Worm (Caenorhabditis elegans) whole organism, L2 larva: ENCODE data around the gene hsp-4.

Experiments used
- F13H6.1 ChIP-seq: sonication (generic microtip); optimal IDR thresholded peaks from 2 replicates; lab custom pipeline; 2016; ENCODE audit warnings: missing genetic modification characterization, missing compliant biosample characterization
- R02D3.7 ChIP-seq: fragments of 150-350 bp; optimal IDR thresholded peaks from 2 replicates; lab custom pipeline; 2014; ENCODE audit warnings: missing biosample characterization, missing genetic modification characterization
- alr-1 ChIP-seq: fragments of 150-350 bp; optimal IDR thresholded peaks from 2 replicates; lab custom pipeline; 2014; ENCODE audit warnings: missing biosample characterization, missing genetic modification characterization
- aly-2 ChIP-seq: fragments of 150-350 bp; optimal IDR thresholded peaks from 2 replicates; lab custom pipeline; 2014; ENCODE audit warnings: missing biosample characterization, missing genetic modification characterization
- ama-1 ChIP-seq: fragments of 150-350 bp; optimal IDR thresholded peaks from 2 replicates; lab custom pipeline; 2018; ENCODE audit warnings: inconsistent platforms
- blmp-1 ChIP-seq: sonication (generic microtip); optimal IDR thresholded peaks from 2 replicates; lab custom pipeline; 2017; ENCODE audit warnings: missing genetic modification characterization, mild to moderate bottlenecking, missing compliant biosample characterization, antibody characterized with exemption, moderate library complexity; ENCODE audit not compliant: insufficient read depth
- ceh-16 ChIP-seq: fragments of 150-350 bp; optimal IDR thresholded peaks from 2 replicates; lab custom pipeline; 2014; ENCODE audit warnings: missing biosample characterization, missing genetic modification characterization
- crh-2 ChIP-seq: sonication (generic microtip); optimal IDR thresholded peaks from 2 replicates; lab custom pipeline; 2017; ENCODE audit warnings: missing biosample characterization, missing genetic modification characterization
- dmd-4 ChIP-seq: sonication (generic microtip); optimal IDR thresholded peaks from 2 replicates; lab custom pipeline; 2017; ENCODE audit warnings: missing biosample characterization, missing genetic modification characterization
- egl-27 ChIP-seq: sonication (generic microtip); optimal IDR thresholded peaks from 3 replicates; lab custom pipeline; 2017; ENCODE audit warnings: missing biosample characterization, missing genetic modification reagents, missing genetic modification characterization
- elt-1 ChIP-seq: fragments of 150-350 bp; optimal IDR thresholded peaks from 2 replicates; lab custom pipeline; 2014; ENCODE audit warnings: missing biosample characterization, missing genetic modification characterization
- elt-3 ChIP-seq: sonication (generic microtip); optimal IDR thresholded peaks from 2 replicates; lab custom pipeline; 2017; ENCODE audit warnings: missing biosample characterization, missing genetic modification characterization
- fos-1 ChIP-seq: fragments of 150-350 bp; optimal IDR thresholded peaks from 2 replicates; lab custom pipeline; 2014; ENCODE audit warnings: missing biosample characterization, missing genetic modification characterization
- gmeb-1 ChIP-seq: fragments of 150-350 bp; optimal IDR thresholded peaks from 2 replicates; lab custom pipeline; 2014; ENCODE audit warnings: missing biosample characterization, missing genetic modification characterization
- lin-11 ChIP-seq: fragments of 150-350 bp; sonication (generic microtip); optimal IDR thresholded peaks from 2 replicates; lab custom pipeline; 2014; ENCODE audit warnings: missing biosample characterization, missing genetic modification characterization, inconsistent platforms, mixed read lengths
- lin-13 ChIP-seq: fragments of 150-350 bp; optimal IDR thresholded peaks from 2 replicates; lab custom pipeline; 2014; ENCODE audit warnings: missing biosample characterization, missing genetic modification reagents, missing genetic modification characterization
- lsy-2 ChIP-seq, 2 experiments: fragments of 150-350 bp in 1 of 2; sonication (generic microtip) in 1 of 2; optimal IDR thresholded peaks; 2 replicates each; lab custom pipeline; 2014 to 2017; ENCODE audit warnings: missing biosample characterization in 2 of 2, missing genetic modification characterization in 2 of 2
- mab-5 ChIP-seq: fragments of 150-350 bp; optimal IDR thresholded peaks from 2 replicates; lab custom pipeline; 2014; ENCODE audit warnings: missing biosample characterization, missing genetic modification characterization
- mbf-1 ChIP-seq: sonication (generic microtip); optimal IDR thresholded peaks from 2 replicates; lab custom pipeline; 2017; ENCODE audit warnings: missing biosample characterization, missing genetic modification characterization
- mdl-1 ChIP-seq, 2 experiments: fragments of 150-350 bp in 1 of 2; sonication (generic microtip) in 1 of 2; optimal IDR thresholded peaks; 2 replicates each; lab custom pipeline; 2017; ENCODE audit warnings: missing biosample characterization in 2 of 2, missing genetic modification characterization in 2 of 2
- nhr-129 ChIP-seq: fragments of 150-350 bp; optimal IDR thresholded peaks from 2 replicates; lab custom pipeline; 2014; ENCODE audit warnings: missing biosample characterization, missing genetic modification characterization
- nhr-21 ChIP-seq: fragments of 150-350 bp; optimal IDR thresholded peaks from 2 replicates; lab custom pipeline; 2014; ENCODE audit warnings: missing biosample characterization, missing genetic modification characterization
- nhr-23 ChIP-seq: fragments of 150-350 bp; optimal IDR thresholded peaks from 2 replicates; lab custom pipeline; 2014; ENCODE audit warnings: missing biosample characterization, missing genetic modification reagents, missing genetic modification characterization
- nhr-237 ChIP-seq: fragments of 150-350 bp; optimal IDR thresholded peaks from 2 replicates; lab custom pipeline; 2014; ENCODE audit warnings: missing biosample characterization, missing genetic modification characterization
- nhr-25 ChIP-seq: fragments of 150-350 bp; sonication (generic microtip); optimal IDR thresholded peaks from 3 replicates; lab custom pipeline; 2014; ENCODE audit warnings: missing biosample characterization, missing genetic modification characterization
- nhr-6 ChIP-seq: fragments of 150-350 bp; optimal IDR thresholded peaks from 2 replicates; lab custom pipeline; 2014; ENCODE audit warnings: missing biosample characterization, missing genetic modification characterization
- nhr-77 ChIP-seq: fragments of 150-350 bp; optimal IDR thresholded peaks from 2 replicates; lab custom pipeline; 2014; ENCODE audit warnings: missing biosample characterization, missing genetic modification characterization
- peb-1 ChIP-seq: fragments of 150-350 bp; optimal IDR thresholded peaks from 2 replicates; lab custom pipeline; 2014; ENCODE audit warnings: missing biosample characterization, missing genetic modification characterization
- sma-3 ChIP-seq: sonication (generic microtip); optimal IDR thresholded peaks from 2 replicates; lab custom pipeline; 2016; ENCODE audit warnings: missing genetic modification reagents, missing genetic modification characterization, missing compliant biosample characterization
- sma-9 ChIP-seq, 2 experiments: fragments of 150-350 bp in 1 of 2; sonication (generic microtip) in 1 of 2; optimal IDR thresholded peaks; 2 replicates each; lab custom pipeline; 2014 to 2016; ENCODE audit warnings: missing genetic modification characterization in 2 of 2, mild to moderate bottlenecking in 1 of 2, missing biosample characterization in 1 of 2, missing compliant biosample characterization in 1 of 2, missing genetic modification reagents in 1 of 2, moderate library complexity in 1 of 2
- snpc-4 ChIP-seq: fragments of 150-350 bp; optimal IDR thresholded peaks from 2 replicates; lab custom pipeline; 2014; ENCODE audit warnings: missing biosample characterization, missing genetic modification characterization
- unc-39 ChIP-seq: fragments of 150-350 bp; optimal IDR thresholded peaks from 2 replicates; lab custom pipeline; 2014; ENCODE audit warnings: missing biosample characterization, missing genetic modification characterization
- unc-55 ChIP-seq: fragments of 150-350 bp; sonication (generic microtip); optimal IDR thresholded peaks from 3 replicates; lab custom pipeline; 2014; ENCODE audit warnings: missing biosample characterization, missing genetic modification reagents, missing genetic modification characterization
- unc-62 ChIP-seq: fragments of 150-350 bp; optimal IDR thresholded peaks from 2 replicates; lab custom pipeline; 2014; ENCODE audit warnings: missing biosample characterization, missing genetic modification reagents, missing genetic modification characterization
- zag-1 ChIP-seq: fragments of 150-350 bp; optimal IDR thresholded peaks from 2 replicates; lab custom pipeline; 2014; ENCODE audit warnings: missing biosample characterization, missing genetic modification characterization
- ztf-1 ChIP-seq: fragments of 200-800 bp; sonication (Bioruptor generic); conservative IDR thresholded peaks from 2 replicates; pipeline ENCODE4 v1.3.6; 2022; ENCODE audit warnings: missing genetic modification characterization, missing compliant biosample characterization
- ztf-4 ChIP-seq: fragments of 150-350 bp; optimal IDR thresholded peaks from 2 replicates; lab custom pipeline; 2014; ENCODE audit warnings: missing biosample characterization, missing genetic modification characterization

Gene hsp-4

ce11 chrII:7356326-7356725, 3.9 kb upstream of the hsp-4 start, which contains the start of gene haf-2:
Gene haf-2 (minus strand): TSS chrII:7356426.
- no peak for TF ChIP-seq ceh-16 (tag; lab: Kevin White, UChicago)
- TF ChIP-seq mab-5: no peak
- TF ChIP-seq lsy-2 (tag; optimal IDR thresholded peaks at IDR 0.05; lab: Kevin White, UChicago): no peak
- no peak for TF ChIP-seq alr-1 (tag; lab: Kevin White, UChicago)
- TF ChIP-seq dmd-4 (tag; lab: Kevin White, UChicago): no peak
- no peak for TF ChIP-seq unc-62
- no peak for TF ChIP-seq lin-13 (GFP tag; lab: Kevin White, UChicago)
- TF ChIP-seq ama-1 (lab: Kevin White, UChicago): no peak
- no peak for TF ChIP-seq ztf-4 (tag; lab: Kevin White, UChicago)

- TF ChIP-seq lsy-2 (tag; optimal IDR thresholded peaks at IDR 0.05; lab: Kevin White, UChicago): no peak
Measured at ce11 chrII:7353027-7353426, 582 bp upstream of the hsp-4 start.

ce11 chrII:7348063-7348462, 4.4 kb downstream of the hsp-4 start:
- TF ChIP-seq F13H6.1 (tag; lab: Kevin White, UChicago) (no peak), mbf-1 (no peak), elt-3 (tag; lab: Kevin White, UChicago) (no peak), aly-2 (tag; lab: Kevin White, UChicago) (no peak), unc-55 (GFP tag; lab: Kevin White, UChicago) (no peak), nhr-6 (tag; lab: Kevin White, UChicago) (no peak), zag-1 (tag; lab: Kevin White, UChicago) (no peak), ztf-1 (no peak), lin-13 (GFP tag; lab: Kevin White, UChicago) (no peak)

- TF ChIP-seq crh-2 (peak; percentile 38), unc-62 (no peak)
Measured at ce11 chrII:7345858-7346257, 6.6 kb downstream of the hsp-4 start.

ce11 chrII:7343668-7344067, 8.8 kb downstream of the hsp-4 start:
- no peak for TF ChIP-seq crh-2
- TF ChIP-seq fos-1 (tag; lab: Kevin White, UChicago): no peak
- TF ChIP-seq ztf-1: no peak
- TF ChIP-seq elt-1: no peak
- TF ChIP-seq blmp-1 (tag; lab: Kevin White, UChicago): no peak
- no peak for TF ChIP-seq nhr-129 (tag; lab: Kevin White, UChicago)
- no peak for TF ChIP-seq nhr-6 (tag; lab: Kevin White, UChicago)
- TF ChIP-seq nhr-23 (tag; lab: Kevin White, UChicago): no peak
- TF ChIP-seq ztf-4 (tag; lab: Kevin White, UChicago): no peak
- no peak for TF ChIP-seq lin-11 (tag; lab: Kevin White, UChicago)
- TF ChIP-seq egl-27 (tag; lab: Kevin White, UChicago): no peak
- no peak for TF ChIP-seq nhr-77
- TF ChIP-seq peb-1 (tag; lab: Kevin White, UChicago): no peak
- no peak for TF ChIP-seq lsy-2 (tag; optimal IDR thresholded peaks at IDR 0.05; lab: Kevin White, UChicago)
- no peak for TF ChIP-seq elt-3 (tag; lab: Kevin White, UChicago)
- TF ChIP-seq aly-2 (tag; lab: Kevin White, UChicago): no peak
- no peak for TF ChIP-seq nhr-25 (tag; lab: Kevin White, UChicago)
- no peak for TF ChIP-seq nhr-21 (tag; lab: Kevin White, UChicago)

ce11 chrII:7342884-7343283, 9.6 kb downstream of the hsp-4 start:
- TF ChIP-seq fos-1 (tag; lab: Kevin White, UChicago): no peak
- peak; percentile 80 for TF ChIP-seq sma-9 (GFP tag; optimal IDR thresholded peaks at IDR 0.05; lab: Kevin White, UChicago)
- TF ChIP-seq sma-9 (tag; optimal IDR thresholded peaks at IDR 0.05; lab: Kevin White, UChicago): no peak
- peak; percentile 60 for TF ChIP-seq ama-1 (lab: Kevin White, UChicago)
- TF ChIP-seq nhr-25 (tag; lab: Kevin White, UChicago): peak; percentile 33
- no peak for TF ChIP-seq snpc-4 (tag; lab: Kevin White, UChicago)
- TF ChIP-seq gmeb-1 (tag; lab: Kevin White, UChicago): peak; percentile 23
- peak in 1 of 2 experiments; percentile 82 for TF ChIP-seq mdl-1 (tag; optimal IDR thresholded peaks at IDR 0.05; lab: Kevin White, UChicago)
- no peak for TF ChIP-seq nhr-237
- TF ChIP-seq crh-2: peak; percentile 40
- no peak for TF ChIP-seq unc-39 (tag; lab: Kevin White, UChicago)
- TF ChIP-seq dmd-4 (tag; lab: Kevin White, UChicago): no peak
- TF ChIP-seq aly-2 (tag; lab: Kevin White, UChicago): no peak
- no peak for TF ChIP-seq peb-1 (tag; lab: Kevin White, UChicago)
- peak; percentile 49 for TF ChIP-seq sma-3 (GFP tag; lab: Kevin White, UChicago)
- peak; percentile 38 for TF ChIP-seq nhr-129 (tag; lab: Kevin White, UChicago)
- no peak for TF ChIP-seq R02D3.7 (tag; lab: Kevin White, UChicago)
- TF ChIP-seq alr-1 (tag; lab: Kevin White, UChicago): no peak
- TF ChIP-seq elt-3 (tag; lab: Kevin White, UChicago): no peak
- no peak for TF ChIP-seq nhr-23 (tag; lab: Kevin White, UChicago)
- peak; percentile 68 for TF ChIP-seq blmp-1 (tag; lab: Kevin White, UChicago)
- no peak for TF ChIP-seq egl-27 (tag; lab: Kevin White, UChicago)
